Worm (Caenorhabditis elegans) whole organism, L1 larva: ENCODE measurements around the gene vamp-8.

Experiments
- jun-1 ChIP-seq: fragments of 150-350 bp; optimal IDR thresholded peaks from 2 replicates; lab custom pipeline; 2014; ENCODE audit warnings: missing biosample characterization, missing genetic modification reagents, missing genetic modification characterization
- lin-39 ChIP-seq: fragments of 150-350 bp; optimal IDR thresholded peaks from 2 replicates; lab custom pipeline; 2014; ENCODE audit warnings: missing biosample characterization, missing genetic modification reagents, missing genetic modification characterization
- snu-23 ChIP-seq: sonication (generic microtip); optimal IDR thresholded peaks from 2 replicates; lab custom pipeline; 2016; ENCODE audit warnings: missing genetic modification characterization, missing compliant biosample characterization
- ztf-11 ChIP-seq, 2 experiments: sonication (generic microtip); optimal IDR thresholded peaks; 2 replicates each; lab custom pipeline; 2016 to 2017; ENCODE audit warnings: missing genetic modification characterization in 2 of 2, missing biosample characterization in 1 of 2, missing compliant biosample characterization in 1 of 2

DNA sequence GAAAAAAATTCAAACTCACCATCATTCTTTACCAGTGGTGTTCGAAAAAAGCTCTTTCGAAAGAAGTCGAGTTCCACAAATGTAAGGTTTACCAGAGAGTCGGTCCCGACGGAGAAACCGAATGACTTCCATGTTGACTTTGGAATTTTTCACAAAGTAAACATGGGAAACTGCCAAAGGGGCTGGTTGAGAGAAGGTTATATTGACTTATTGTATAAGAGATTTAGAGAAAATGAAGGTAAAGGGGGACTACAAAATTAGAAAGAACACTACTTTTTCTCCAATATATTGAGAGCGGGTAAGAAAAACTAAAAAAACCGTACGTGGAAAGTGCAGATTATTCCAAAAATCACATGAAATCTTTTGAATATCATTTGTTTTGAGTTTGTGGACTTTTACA is at the start of gene vamp-8:
- TF ChIP-seq snu-23 (no peak), jun-1 (tag; lab: Kevin White, UChicago) (no peak), ztf-11 (tag; optimal IDR thresholded peaks at IDR 0.05; lab: Kevin White, UChicago) (no peak), lin-39 (tag; lab: Kevin White, UChicago) (no peak)
